Worm (Caenorhabditis elegans): ENCODE measurements around the gene C17H12.3.

Gene C17H12.3

ce11 chrIV:6809756-6810155 is 14.3 kb upstream of the C17H12.3 start (continued):
- TF ChIP-seq elt-4 (tag; optimal IDR thresholded peaks at IDR 0.05) (no peak), Y22D7AL.16 (tag; optimal IDR thresholded peaks at IDR 0.05) (no peak), C08G9.2 (tag; optimal IDR thresholded peaks at IDR 0.05) (peak; percentile 3), nfya-1 (tag; optimal IDR thresholded peaks at IDR 0.05) (peak; percentile 70), ceh-9 (tag; optimal IDR thresholded peaks at IDR 0.05) (no peak), eyg-1 (tag; optimal IDR thresholded peaks at IDR 0.05) (no peak), hlh-15 (tag; optimal IDR thresholded peaks at IDR 0.05) (no peak), ceh-45 (GFP tag; IDR thresholded peaks at IDR 0.05) (no peak), fax-1 (tag; optimal IDR thresholded peaks at IDR 0.05) (no peak), ceh-31 (tag; optimal IDR thresholded peaks at IDR 0.05) (peak; percentile 86), lin-11 (tag; optimal IDR thresholded peaks at IDR 0.05) (no peak), ceh-19 (GFP tag; optimal IDR thresholded peaks at IDR 0.05) (peak; percentile 75), nhr-232 (tag; optimal IDR thresholded peaks at IDR 0.05) (no peak), ahr-1 (tag; optimal IDR thresholded peaks at IDR 0.05) (no peak), ama-1 (optimal IDR thresholded peaks at IDR 0.05) (no peak), fkh-6 (tag; optimal IDR thresholded peaks at IDR 0.05) (no peak), gmeb-2 (tag; optimal IDR thresholded peaks at IDR 0.05) (no peak), ref-2 (tag; optimal IDR thresholded peaks at IDR 0.05) (peak; percentile 68), lim-6 (tag; optimal IDR thresholded peaks at IDR 0.05) (no peak), syd-9 (tag; optimal IDR thresholded peaks at IDR 0.05) (peak; percentile 52), dmd-4 (tag; optimal IDR thresholded peaks at IDR 0.05; ENCODE audit: borderline replicate concordance) (no peak), K02D7.2 (tag; optimal IDR thresholded peaks at IDR 0.05) (no peak), ceh-22 (tag; optimal IDR thresholded peaks at IDR 0.05) (no peak), zip-5 (tag; optimal IDR thresholded peaks at IDR 0.05) (no peak), ttx-3 (tag; optimal IDR thresholded peaks at IDR 0.05) (no peak), unc-42 (tag; optimal IDR thresholded peaks at IDR 0.05) (peak; percentile 59), hlh-6 (tag; optimal IDR thresholded peaks at IDR 0.05) (no peak), npax-4 (tag; optimal IDR thresholded peaks at IDR 0.05) (no peak)

- peak; percentile 86 for TF ChIP-seq unc-42 (tag; optimal IDR thresholded peaks at IDR 0.05)
- TF ChIP-seq ceh-18 (tag; optimal IDR thresholded peaks at IDR 0.05) = peak; percentile 15
- TF ChIP-seq unc-86 (tag; optimal IDR thresholded peaks at IDR 0.05) = no peak
- TF ChIP-seq ceh-31 (tag; optimal IDR thresholded peaks at IDR 0.05) = peak; percentile 13
- TF ChIP-seq gmeb-2 (tag; optimal IDR thresholded peaks at IDR 0.05) = no peak
Observed at ce11 chrIV:6806475-6807063, 11.1 kb upstream of the C17H12.3 start, which contains the start of gene C17H12.10. C17H12.10 (plus strand) TSS chrIV:6806799.

ce11 chrIV:6804815-6805214 is 9.4 kb upstream of the C17H12.3 start, which contains the start of gene C17H12.37:
C17H12.37 (plus strand) TSS chrIV:6805115.
- TF ChIP-seq zip-5 (tag; optimal IDR thresholded peaks at IDR 0.05) = no peak
- TF ChIP-seq odd-2 (tag; optimal IDR thresholded peaks at IDR 0.05) = no peak
- TF ChIP-seq ceh-6 (GFP tag; optimal IDR thresholded peaks at IDR 0.05) = no peak
- TF ChIP-seq tbx-7 (tag; optimal IDR thresholded peaks at IDR 0.05) = no peak
- TF ChIP-seq ama-1 (optimal IDR thresholded peaks at IDR 0.05) = no peak
- TF ChIP-seq unc-55 (GFP tag; optimal IDR thresholded peaks at IDR 0.05) = no peak
- no peak for TF ChIP-seq ceh-14 (tag; optimal IDR thresholded peaks at IDR 0.05)

ce11 chrIV:6803805-6804344 is 8.4 kb upstream of the C17H12.3 start:
- TF ChIP-seq rnt-1 (tag; optimal IDR thresholded peaks at IDR 0.05) = peak; percentile 0
- TF ChIP-seq ceh-45 (GFP tag; IDR thresholded peaks at IDR 0.05) = no peak

Measured in whole organism, late embryonic.